Worm (Caenorhabditis elegans) whole organism, L4 larva: Measurements from ENCODE around the gene ndus-8.

Experiments
- Y48G9A.11 ChIP-seq: fragments of 200-800 bp; sonication (Bioruptor generic); IDR thresholded peaks from 2 replicates; pipeline ENCODE4 v1.3.6; 2022; ENCODE audit warnings: missing genetic modification reagents, missing genetic modification characterization, missing compliant biosample characterization
- arid-1 ChIP-seq: fragments of 200-800 bp; sonication (Bioruptor generic); conservative IDR thresholded peaks from 2 replicates; pipeline ENCODE4 v1.3.6; 2022; ENCODE audit warnings: missing genetic modification reagents, missing genetic modification characterization, missing compliant biosample characterization
- ceh-44 ChIP-seq: fragments of 200-800 bp; sonication (Bioruptor generic); IDR thresholded peaks from 2 replicates; pipeline ENCODE4 v1.3.6; 2022; ENCODE audit warnings: missing genetic modification reagents, missing genetic modification characterization, missing compliant biosample characterization
- ces-1 ChIP-seq: fragments of 150-350 bp; sonication (generic microtip); optimal IDR thresholded peaks from 4 replicates; lab custom pipeline; 2014; ENCODE audit warnings: missing biosample characterization, missing genetic modification reagents, missing genetic modification characterization
- daf-16 ChIP-seq, 3 experiments: sonication (generic microtip); optimal IDR thresholded peaks; 2 replicates each; lab custom pipeline; 2016 to 2017; ENCODE audit warnings: missing genetic modification characterization in 3 of 3, missing genetic modification reagents in 3 of 3, mild to moderate bottlenecking in 2 of 3, missing compliant biosample characterization in 2 of 3, missing biosample characterization in 1 of 3, moderate library complexity in 1 of 3
- daf-8 ChIP-seq: fragments of 200-800 bp; sonication (Bioruptor generic); IDR thresholded peaks from 2 replicates; pipeline ENCODE4 v1.3.6; 2022; ENCODE audit warnings: missing genetic modification characterization, missing compliant biosample characterization
- dmd-6 ChIP-seq: fragments of 200-800 bp; sonication (Bioruptor generic); IDR thresholded peaks from 2 replicates; pipeline ENCODE4 v1.3.6; 2022; ENCODE audit warnings: missing genetic modification reagents, missing genetic modification characterization, missing compliant biosample characterization
- dmd-8 ChIP-seq: fragments of 200-800 bp; sonication (Bioruptor generic); IDR thresholded peaks from 2 replicates; pipeline ENCODE4 v1.3.6; 2022; ENCODE audit warnings: missing genetic modification characterization, missing compliant biosample characterization
- dpl-1 ChIP-seq: fragments of 150-350 bp; optimal IDR thresholded peaks from 2 replicates; lab custom pipeline; 2014; ENCODE audit warnings: missing biosample characterization, missing genetic modification reagents, missing genetic modification characterization
- fkh-10 ChIP-seq: fragments of 150-350 bp; optimal IDR thresholded peaks from 2 replicates; lab custom pipeline; 2014; ENCODE audit warnings: missing biosample characterization, missing genetic modification reagents, missing genetic modification characterization
- hif-1 ChIP-seq, 2 experiments: sonication (generic microtip); optimal IDR thresholded peaks; 2 replicates each; lab custom pipeline; 2016 to 2017; ENCODE audit warnings: missing compliant biosample characterization in 2 of 2, missing genetic modification characterization in 2 of 2, missing genetic modification reagents in 2 of 2, missing genotype in 2 of 2, mild to moderate bottlenecking in 1 of 2
- hlh-30 ChIP-seq: sonication (generic microtip); optimal IDR thresholded peaks from 2 replicates; lab custom pipeline; 2017; ENCODE audit warnings: antibody characterized with exemption, mild to moderate bottlenecking, missing genetic modification characterization, missing compliant biosample characterization; ENCODE audit not compliant: insufficient read depth
- lin-39 ChIP-seq: fragments of 150-350 bp; optimal IDR thresholded peaks from 2 replicates; lab custom pipeline; 2014; ENCODE audit warnings: missing biosample characterization, missing genetic modification reagents, missing genetic modification characterization
- lsy-2 ChIP-seq, 2 experiments: fragments of 150-350 bp in 1 of 2; sonication (generic microtip) in 1 of 2; optimal IDR thresholded peaks; 2 replicates each; lab custom pipeline; 2014 to 2017; ENCODE audit warnings: missing biosample characterization in 2 of 2, missing genetic modification characterization in 2 of 2
- mdl-1 ChIP-seq, 2 experiments: fragments of 150-350 bp in 1 of 2; sonication (generic microtip) in 1 of 2; optimal IDR thresholded peaks; 2 replicates each; lab custom pipeline; 2014 to 2017; ENCODE audit warnings: missing biosample characterization in 2 of 2, missing genetic modification characterization in 2 of 2
- mdt-29 ChIP-seq: fragments of 200-800 bp; sonication (Bioruptor generic); IDR thresholded peaks from 2 replicates; pipeline ENCODE4 v1.3.6; 2022; ENCODE audit warnings: missing genetic modification reagents, missing genetic modification characterization, missing compliant biosample characterization
- mep-1 ChIP-seq: fragments of 150-350 bp; sonication (generic microtip); optimal IDR thresholded peaks from 3 replicates; lab custom pipeline; 2014; ENCODE audit warnings: missing biosample characterization, missing genetic modification characterization
- mxl-2 ChIP-seq: fragments of 200-800 bp; sonication (Bioruptor generic); conservative IDR thresholded peaks from 2 replicates; pipeline ENCODE4 v1.3.6; 2022; ENCODE audit warnings: missing genetic modification reagents, missing genetic modification characterization, missing compliant biosample characterization
- mxl-3 ChIP-seq: fragments of 200-800 bp; sonication (Bioruptor generic); optimal IDR thresholded peaks from 2 replicates; lab custom pipeline; 2018; ENCODE audit warnings: mild to moderate bottlenecking, missing genetic modification characterization, missing compliant biosample characterization
- nhr-102 ChIP-seq: sonication (generic microtip); optimal IDR thresholded peaks from 2 replicates; lab custom pipeline; 2016; ENCODE audit warnings: mild to moderate bottlenecking, missing genetic modification characterization, moderate library complexity, missing compliant biosample characterization
- nhr-25 ChIP-seq: sonication (generic microtip); optimal IDR thresholded peaks from 2 replicates; lab custom pipeline; 2017; ENCODE audit warnings: missing genetic modification characterization, mild to moderate bottlenecking, missing compliant biosample characterization, antibody characterized with exemption, moderate library complexity, borderline replicate concordance; ENCODE audit not compliant: insufficient read depth
- nhr-28 ChIP-seq: fragments of 150-350 bp; optimal IDR thresholded peaks from 2 replicates; lab custom pipeline; 2014; ENCODE audit warnings: missing biosample characterization, missing genetic modification characterization
- nhr-6 ChIP-seq: fragments of 150-350 bp; optimal IDR thresholded peaks from 2 replicates; lab custom pipeline; 2014; ENCODE audit warnings: missing biosample characterization, missing genetic modification characterization
- pqm-1 ChIP-seq: sonication (generic microtip); optimal IDR thresholded peaks from 2 replicates; lab custom pipeline; 2017; ENCODE audit warnings: missing biosample characterization, missing genetic modification characterization
- spr-1 ChIP-seq: sonication (generic microtip); optimal IDR thresholded peaks from 2 replicates; lab custom pipeline; 2016; ENCODE audit warnings: mild to moderate bottlenecking, missing genetic modification characterization, missing compliant biosample characterization
- tra-1 ChIP-seq: fragments of 200-800 bp; sonication (Bioruptor generic); IDR thresholded peaks from 2 replicates; pipeline ENCODE4 v1.3.6; 2022; ENCODE audit warnings: missing genetic modification reagents, missing genetic modification characterization, missing compliant biosample characterization
- unc-62 ChIP-seq, 3 experiments: fragments of 150-350 bp in 1 of 3; sonication (generic microtip); optimal IDR thresholded peaks in 2 of 3; peaks in 1 of 3; 1 replicate in 1 of 3; 2 replicates in 2 of 3; lab custom pipeline; 2014 to 2017; ENCODE audit warnings: missing biosample characterization in 3 of 3, missing genetic modification characterization in 3 of 3, missing genetic modification reagents in 3 of 3, missing genotype in 1 of 3
- zfp-3 ChIP-seq: fragments of 200-800 bp; sonication (Bioruptor generic); conservative IDR thresholded peaks from 2 replicates; pipeline ENCODE4 v1.3.6; 2022; ENCODE audit warnings: missing genetic modification reagents, missing genetic modification characterization, missing compliant biosample characterization

ndus-8 gene

ce11 chrIII:7272088-7272487 is 38.1 kb upstream of the ndus-8 start (continued):
- TF ChIP-seq zfp-3 (GFP tag; lab: Robert Waterston, UW) (0 out of 2 replicates have a peak, but pooled peaks have one; percentile 37), nhr-25 (peak; percentile 15), ceh-44 (GFP tag; lab: Robert Waterston, UW) (no peak), mxl-2 (GFP tag; lab: Robert Waterston, UW) (no peak), dmd-6 (GFP tag; lab: Robert Waterston, UW) (peak; percentile 66), nhr-6 (tag; lab: Kevin White, UChicago) (peak; percentile 78), hif-1 (tag; optimal IDR thresholded peaks at IDR 0.05; lab: Kevin White, UChicago) (peak in 1 of 2 experiments; percentile 30), dpl-1 (GFP tag; lab: Kevin White, UChicago) (peak; percentile 18), daf-8 (GFP tag; lab: Robert Waterston, UW) (no peak), hlh-30 (tag; lab: Kevin White, UChicago) (peak; percentile 97), mxl-3 (GFP tag; lab: Kevin White, UChicago) (peak; percentile 34), Y48G9A.11 (GFP tag; lab: Robert Waterston, UW) (no peak), mdt-29 (GFP tag; lab: Robert Waterston, UW) (peak; percentile 61; the same call in 1 of the 2 replicates), mdl-1 (tag; optimal IDR thresholded peaks at IDR 0.05; lab: Kevin White, UChicago) (peak in 1 of 2 experiments; percentile 84), lsy-2 (tag; optimal IDR thresholded peaks at IDR 0.05; lab: Kevin White, UChicago) (peak; percentile 5 to 68), mep-1 (tag; lab: Kevin White, UChicago) (peak; percentile 71), arid-1 (GFP tag; lab: Robert Waterston, UW) (peak; percentile 41; the same call in 1 of the 2 replicates), lin-39 (tag; lab: Kevin White, UChicago) (no peak)

- peak; percentile 39 for TF ChIP-seq mep-1 (tag; lab: Kevin White, UChicago)
- TF ChIP-seq nhr-25: no peak
- peak; percentile 7 for TF ChIP-seq nhr-6 (tag; lab: Kevin White, UChicago)
- no peak for TF ChIP-seq dmd-8 (GFP tag; lab: Robert Waterston, UW)
- no peak for TF ChIP-seq daf-16 (GFP tag; optimal IDR thresholded peaks at IDR 0.05; lab: Kevin White, UChicago)
- TF ChIP-seq daf-16 (tag; optimal IDR thresholded peaks at IDR 0.05; lab: Kevin White, UChicago): peak; percentile 40
- peak; percentile 35; the same call in 1 of the 2 replicates for TF ChIP-seq dmd-6 (GFP tag; lab: Robert Waterston, UW)
- peak; percentile 23 for TF ChIP-seq hlh-30 (tag; lab: Kevin White, UChicago)
- peak; percentile 54 for TF ChIP-seq nhr-28
Measured at ce11 chrIII:7271083-7271482, 37.1 kb upstream of the ndus-8 start.

- no peak for TF ChIP-seq tra-1
- peak in 1 of 2 experiments; percentile 92 for TF ChIP-seq unc-62 (GFP tag; optimal IDR thresholded peaks at IDR 0.05 in 1 of 2; lab: Kevin White, UChicago)
- TF ChIP-seq unc-62 (tag; optimal IDR thresholded peaks at IDR 0.05; lab: Kevin White, UChicago): no peak
- no peak for TF ChIP-seq spr-1 (tag; lab: Kevin White, UChicago)
- TF ChIP-seq, all 104 proteins: peak for 1
Measured at ce11 chrIII:7263028-7263427, 29.0 kb upstream of the ndus-8 start.

- TF ChIP-seq ces-1 (GFP tag; lab: Kevin White, UChicago): peak; percentile 31
- no peak for TF ChIP-seq pqm-1 (tag; lab: Kevin White, UChicago)
Measured at ce11 chrIII:7262592-7262991, 28.6 kb upstream of the ndus-8 start.

- no peak for TF ChIP-seq nhr-102 (tag; lab: Kevin White, UChicago)
- TF ChIP-seq ces-1 (GFP tag; lab: Kevin White, UChicago): peak; percentile 10
- peak; percentile 71 for TF ChIP-seq fkh-10 (GFP tag; lab: Kevin White, UChicago)
Measured at ce11 chrIII:7258931-7259330, 24.9 kb upstream of the ndus-8 start, which contains the start of gene B0361.4. TSS of gene B0361.4 (plus strand) at chrIII:7258991.
